Comparison of ENCODE assay signal across 5 worm cellular contexts in the genomic region with DNA sequence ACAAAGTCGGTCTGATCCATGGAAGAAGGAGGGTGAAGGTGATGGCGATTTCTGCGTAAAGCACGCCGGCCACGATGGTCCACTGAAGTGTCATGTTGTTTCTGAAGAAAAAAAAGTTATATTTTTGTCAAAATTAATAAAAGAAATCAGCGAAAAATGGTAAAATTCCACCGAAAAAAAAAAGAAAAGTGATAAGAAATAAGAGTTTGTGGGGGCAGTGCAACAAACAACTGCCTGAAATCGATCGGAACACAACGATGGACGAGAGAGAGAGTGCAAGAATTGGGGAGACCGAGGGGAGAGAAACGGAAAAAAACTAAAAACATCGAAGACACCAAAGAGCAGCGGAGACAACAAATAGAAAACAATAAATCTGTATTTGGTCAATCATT.
A peak's percentile ranks its signal among the peaks of the same experiment; 100 is the strongest.
TF ChIP-seq lines count a peak whose summit lies in the region.

A gene (minus strand): TSS at position 101 of the 392 bp plus-strand sequence.

TF ChIP-seq in whole organism, L2 larva, 48 proteins besides CTCF, POLR2A, EP300 and RAD21:
- TF ChIP-seq C34F6.9 (tag; optimal IDR thresholded peaks at IDR 0.05; lab: Kevin White, UChicago) (peak; percentile 15), ztf-4 (tag; optimal IDR thresholded peaks at IDR 0.05; lab: Kevin White, UChicago) (no peak)
TF ChIP-seq in whole organism, L2 larva: peak in this region for 1.

TF ChIP-seq in whole organism, L3 larva, 47 proteins besides CTCF, POLR2A, EP300 and RAD21:
- TF ChIP-seq ceh-28 (tag; optimal IDR thresholded peaks at IDR 0.05; lab: Kevin White, UChicago) (peak; percentile 28), pha-4 (tag; optimal IDR thresholded peaks at IDR 0.05; lab: Kevin White, UChicago) (peak; percentile 35), ceh-82 (tag; optimal IDR thresholded peaks at IDR 0.05; lab: Kevin White, UChicago) (no peak), elt-2 (tag; optimal IDR thresholded peaks at IDR 0.05; lab: Kevin White, UChicago) (peak; percentile 35)

TF ChIP-seq in whole organism, L4 larva, 104 proteins besides CTCF, POLR2A, EP300 and RAD21 (continues in another document):
- TF ChIP-seq vab-7 (GFP tag; IDR thresholded peaks at IDR 0.05; lab: Robert Waterston, UW): no peak
- no peak for TF ChIP-seq F44E2.7 (GFP tag; IDR thresholded peaks at IDR 0.05; lab: Robert Waterston, UW)
- no peak for TF ChIP-seq daf-8 (GFP tag; IDR thresholded peaks at IDR 0.05; lab: Robert Waterston, UW)
- TF ChIP-seq aha-1 (tag; lab: Kevin White, UChicago): no peak
- TF ChIP-seq snpc-1.2 (GFP tag; IDR thresholded peaks at IDR 0.05; lab: Robert Waterston, UW): no peak
- TF ChIP-seq lin-39 (tag; optimal IDR thresholded peaks at IDR 0.05; lab: Kevin White, UChicago): no peak
- TF ChIP-seq D1046.2 (GFP tag; IDR thresholded peaks at IDR 0.05; lab: Robert Waterston, UW): no peak
- peak; percentile 14; the same call in 1 of the 2 replicates for TF ChIP-seq dmd-6 (GFP tag; IDR thresholded peaks at IDR 0.05; lab: Robert Waterston, UW)
- TF ChIP-seq Y105C5A.15 (GFP tag; IDR thresholded peaks at IDR 0.05; lab: Robert Waterston, UW): no peak
- TF ChIP-seq dve-1 (tag; optimal IDR thresholded peaks at IDR 0.05; lab: Kevin White, UChicago; ENCODE audit: insufficient read depth): peak; percentile 39
- no peak for TF ChIP-seq gei-8 (GFP tag; optimal IDR thresholded peaks at IDR 0.05; lab: Kevin White, UChicago)
- peak in 1 of 2 experiments; percentile 28 for TF ChIP-seq unc-62 (GFP tag; optimal IDR thresholded peaks at IDR 0.05 in 1 of 2; lab: Kevin White, UChicago)
- no peak for TF ChIP-seq unc-62 (tag; optimal IDR thresholded peaks at IDR 0.05; lab: Kevin White, UChicago)
- TF ChIP-seq unc-39 (tag; optimal IDR thresholded peaks at IDR 0.05; lab: Kevin White, UChicago): no peak
- no peak for TF ChIP-seq zfp-3 (GFP tag; conservative IDR thresholded peaks at IDR 0.05; lab: Robert Waterston, UW)
- no peak for TF ChIP-seq duxl-1 (tag; optimal IDR thresholded peaks at IDR 0.05; lab: Kevin White, UChicago; ENCODE audit: poor library complexity)
- TF ChIP-seq set-16 (GFP tag; IDR thresholded peaks at IDR 0.05; lab: Robert Waterston, UW): no peak
- no peak for TF ChIP-seq ztf-7 (tag; optimal IDR thresholded peaks at IDR 0.05; lab: Kevin White, UChicago)
- peak; percentile 1 for TF ChIP-seq hlh-11 (tag; optimal IDR thresholded peaks at IDR 0.05; lab: Kevin White, UChicago)
- no peak for TF ChIP-seq pha-4 (GFP tag; IDR thresholded peaks at IDR 0.05; lab: Robert Waterston, UW)
- no peak for TF ChIP-seq pha-4 (tag; optimal IDR thresholded peaks at IDR 0.05; lab: Kevin White, UChicago)
- TF ChIP-seq lin-1 (GFP tag; IDR thresholded peaks at IDR 0.05; lab: Robert Waterston, UW): no peak
- TF ChIP-seq daf-16 (GFP tag; optimal IDR thresholded peaks at IDR 0.05; lab: Kevin White, UChicago): no peak
- TF ChIP-seq daf-16 (tag; optimal IDR thresholded peaks at IDR 0.05; lab: Kevin White, UChicago): peak; percentile 83
- no peak for TF ChIP-seq ama-1 (optimal IDR thresholded peaks at IDR 0.05; lab: Kevin White, UChicago)
- no peak for TF ChIP-seq dpl-1 (GFP tag; optimal IDR thresholded peaks at IDR 0.05; lab: Kevin White, UChicago)
- peak; percentile 22 for TF ChIP-seq nhr-28 (tag; optimal IDR thresholded peaks at IDR 0.05; lab: Kevin White, UChicago)
- TF ChIP-seq Y5F2A.4 (GFP tag; optimal IDR thresholded peaks at IDR 0.05; lab: Kevin White, UChicago): no peak

TF ChIP-seq in whole organism, mixed stage, embryonic, 35 proteins besides CTCF, POLR2A, EP300 and RAD21:
- no peak for TF ChIP-seq nhr-12 (tag; optimal IDR thresholded peaks at IDR 0.05; lab: Kevin White, UChicago)
- TF ChIP-seq hlh-1 (tag; optimal IDR thresholded peaks at IDR 0.05; lab: Kevin White, UChicago): peak; percentile 22

TF ChIP-seq in whole organism, young adult, 124 proteins besides CTCF, POLR2A, EP300 and RAD21:
- TF ChIP-seq nhr-80 (tag; optimal IDR thresholded peaks at IDR 0.05; lab: Kevin White, UChicago) (peak; percentile 22), ztf-18 (tag; optimal IDR thresholded peaks at IDR 0.05; lab: Kevin White, UChicago) (no peak)
